Worm (Caenorhabditis elegans): Measurements from ENCODE around the gene grd-5.

Gene grd-5

DNA sequence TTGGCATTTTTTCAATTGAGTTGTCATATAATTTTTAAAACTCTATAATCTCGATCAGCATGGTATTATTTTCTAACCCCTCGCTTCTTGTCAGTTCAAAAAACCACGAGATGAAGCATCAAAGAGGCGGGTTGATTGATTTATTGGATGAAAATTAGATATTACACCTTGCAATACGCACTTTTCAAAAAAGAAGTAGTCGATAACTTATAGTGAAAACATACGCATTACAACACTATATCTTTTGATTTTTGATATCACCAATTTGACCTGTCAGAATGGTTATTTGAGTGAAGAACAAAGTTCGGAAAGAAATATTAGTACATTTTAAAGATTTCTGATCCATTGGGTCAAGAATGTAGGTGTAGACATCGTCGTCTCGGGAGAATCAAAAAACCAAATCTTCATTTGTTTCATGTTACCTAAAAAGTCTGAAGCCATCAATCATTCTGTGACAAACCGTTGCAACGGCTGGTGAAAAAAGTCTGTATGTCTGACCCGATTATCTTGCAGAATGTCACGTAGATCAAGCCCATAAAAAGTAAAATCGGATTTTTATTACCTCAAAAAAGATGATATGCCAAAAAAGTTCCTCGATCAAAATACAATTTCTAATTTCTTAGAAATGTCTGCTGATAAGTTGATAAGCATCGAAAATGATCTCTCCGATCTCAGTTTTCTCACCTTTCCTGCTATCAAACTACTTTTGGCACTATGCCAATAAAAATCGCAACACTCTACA lies 34.4 kb downstream of the grd-5 start:
- TF ChIP-seq mdl-1 (tag; optimal IDR thresholded peaks at IDR 0.05) = no peak
- peak; percentile 10 for TF ChIP-seq egl-27 (tag; optimal IDR thresholded peaks at IDR 0.05)
- TF ChIP-seq mab-5 (tag; optimal IDR thresholded peaks at IDR 0.05) = peak; percentile 57
- TF ChIP-seq zag-1 (tag; optimal IDR thresholded peaks at IDR 0.05) = no peak
- TF ChIP-seq ZK546.5 (tag; optimal IDR thresholded peaks at IDR 0.05) = no peak
- peak; percentile 61 for TF ChIP-seq sma-9 (GFP tag; optimal IDR thresholded peaks at IDR 0.05)
- TF ChIP-seq sma-9 (tag; optimal IDR thresholded peaks at IDR 0.05) = no peak
- TF ChIP-seq elt-3 (tag; optimal IDR thresholded peaks at IDR 0.05) = no peak
- TF ChIP-seq sma-3 (GFP tag; optimal IDR thresholded peaks at IDR 0.05) = peak; percentile 30
- no peak for TF ChIP-seq peb-1 (tag; optimal IDR thresholded peaks at IDR 0.05)
- peak; percentile 5 for TF ChIP-seq nhr-6 (tag; optimal IDR thresholded peaks at IDR 0.05)
- TF ChIP-seq nhr-23 (tag; optimal IDR thresholded peaks at IDR 0.05) = no peak
- no peak for TF ChIP-seq lin-11 (tag; optimal IDR thresholded peaks at IDR 0.05)
- no peak for TF ChIP-seq ceh-16 (tag; optimal IDR thresholded peaks at IDR 0.05)
- peak; percentile 54 for TF ChIP-seq fos-1 (tag; optimal IDR thresholded peaks at IDR 0.05)
- TF ChIP-seq unc-62 (GFP tag; optimal IDR thresholded peaks at IDR 0.05) = peak; percentile 25
- TF ChIP-seq nhr-129 (tag; optimal IDR thresholded peaks at IDR 0.05) = no peak
- TF ChIP-seq nhr-21 (tag; optimal IDR thresholded peaks at IDR 0.05) = peak; percentile 61
- TF ChIP-seq F13H6.1 (tag; optimal IDR thresholded peaks at IDR 0.05) = no peak
- peak; percentile 70 for TF ChIP-seq blmp-1 (tag; optimal IDR thresholded peaks at IDR 0.05; ENCODE audit: insufficient read depth)
- no peak for TF ChIP-seq C34F6.9 (tag; optimal IDR thresholded peaks at IDR 0.05)
- no peak for TF ChIP-seq nhr-12 (tag; optimal IDR thresholded peaks at IDR 0.05)
- TF ChIP-seq ztf-4 (tag; optimal IDR thresholded peaks at IDR 0.05) = no peak
- no peak for TF ChIP-seq crh-2 (tag; optimal IDR thresholded peaks at IDR 0.05)
- no peak for TF ChIP-seq nhr-77 (tag; optimal IDR thresholded peaks at IDR 0.05)
- TF ChIP-seq elt-1 (tag; optimal IDR thresholded peaks at IDR 0.05) = no peak
- TF ChIP-seq nhr-25 (tag; optimal IDR thresholded peaks at IDR 0.05) = peak; percentile 39
- TF ChIP-seq aly-2 (tag; optimal IDR thresholded peaks at IDR 0.05) = no peak

DNA sequence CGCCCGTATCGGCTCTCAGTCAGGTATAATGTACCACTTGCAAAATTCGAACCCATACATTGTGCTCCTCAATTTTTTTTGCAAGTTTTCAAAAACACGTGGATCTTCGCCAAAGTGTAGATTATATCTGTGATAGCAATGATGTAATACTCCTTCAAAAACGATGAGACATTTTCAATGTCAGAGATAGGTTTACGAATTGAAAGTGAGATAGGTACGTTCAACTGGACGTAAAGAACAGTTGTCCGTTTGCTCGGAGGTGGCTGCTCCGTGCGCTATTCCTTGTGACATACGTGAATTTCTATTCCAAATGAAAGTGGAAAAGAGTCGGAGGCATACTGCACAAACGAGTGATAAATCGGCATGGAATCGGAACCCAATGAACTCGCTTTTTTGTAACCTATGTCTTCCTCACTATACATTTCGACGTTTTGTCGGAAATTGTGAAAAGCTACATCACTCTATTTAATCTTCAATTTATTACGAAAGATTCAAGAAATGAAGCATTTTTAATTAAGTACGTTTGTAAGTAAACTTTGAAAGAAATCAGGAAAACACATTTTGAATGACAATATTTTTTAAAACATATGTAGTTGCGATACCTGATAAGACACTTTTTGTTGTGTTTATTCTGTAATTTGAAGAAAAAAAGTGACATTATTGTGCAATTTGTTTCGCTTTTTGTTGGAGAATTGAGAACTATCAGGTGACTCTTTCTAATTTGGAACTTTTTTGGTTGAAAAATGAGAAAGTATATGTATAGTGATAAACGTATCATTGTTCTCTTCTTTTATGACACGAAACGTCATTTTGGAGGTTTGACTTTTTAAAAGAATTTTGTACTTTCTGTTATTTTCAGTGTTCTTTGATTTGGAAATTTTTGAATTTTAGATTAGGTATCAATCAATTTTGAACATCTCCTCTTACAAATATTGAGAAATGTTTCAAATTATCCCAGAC lies 35.9 kb downstream of the grd-5 start:
- no peak for TF ChIP-seq nhr-25 (tag; optimal IDR thresholded peaks at IDR 0.05)
- no peak for TF ChIP-seq ztf-4 (tag; optimal IDR thresholded peaks at IDR 0.05)
- no peak for TF ChIP-seq sem-4 (tag; optimal IDR thresholded peaks at IDR 0.05)
- TF ChIP-seq crh-2 (tag; optimal IDR thresholded peaks at IDR 0.05) = no peak
- TF ChIP-seq nhr-6 (tag; optimal IDR thresholded peaks at IDR 0.05) = peak; percentile 46
- TF ChIP-seq unc-39 (tag; optimal IDR thresholded peaks at IDR 0.05) = no peak
- TF ChIP-seq nhr-10 (tag; optimal IDR thresholded peaks at IDR 0.05) = no peak
- peak; percentile 30 for TF ChIP-seq blmp-1 (tag; optimal IDR thresholded peaks at IDR 0.05; ENCODE audit: insufficient read depth)
- TF ChIP-seq nhr-129 (tag; optimal IDR thresholded peaks at IDR 0.05) = peak; percentile 81
- TF ChIP-seq alr-1 (tag; optimal IDR thresholded peaks at IDR 0.05) = no peak
- TF ChIP-seq snpc-4 (tag; optimal IDR thresholded peaks at IDR 0.05) = no peak
- TF ChIP-seq F13H6.1 (tag; optimal IDR thresholded peaks at IDR 0.05) = peak; percentile 51
- no peak for TF ChIP-seq mbf-1 (tag; optimal IDR thresholded peaks at IDR 0.05)
- TF ChIP-seq egl-27 (tag; optimal IDR thresholded peaks at IDR 0.05) = no peak
- TF ChIP-seq nhr-77 (tag; optimal IDR thresholded peaks at IDR 0.05) = no peak
- peak; percentile 28 for TF ChIP-seq fos-1 (tag; optimal IDR thresholded peaks at IDR 0.05)
- TF ChIP-seq aly-2 (tag; optimal IDR thresholded peaks at IDR 0.05) = no peak
- no peak for TF ChIP-seq ceh-16 (tag; optimal IDR thresholded peaks at IDR 0.05)
- peak; percentile 74 for TF ChIP-seq sma-9 (GFP tag; optimal IDR thresholded peaks at IDR 0.05)
- TF ChIP-seq sma-9 (tag; optimal IDR thresholded peaks at IDR 0.05) = no peak
- TF ChIP-seq unc-55 (GFP tag; optimal IDR thresholded peaks at IDR 0.05) = no peak
- no peak for TF ChIP-seq ztf-1 (GFP tag; conservative IDR thresholded peaks at IDR 0.05)
- TF ChIP-seq elt-1 (tag; optimal IDR thresholded peaks at IDR 0.05) = no peak
- no peak for TF ChIP-seq lin-11 (tag; optimal IDR thresholded peaks at IDR 0.05)

DNA sequence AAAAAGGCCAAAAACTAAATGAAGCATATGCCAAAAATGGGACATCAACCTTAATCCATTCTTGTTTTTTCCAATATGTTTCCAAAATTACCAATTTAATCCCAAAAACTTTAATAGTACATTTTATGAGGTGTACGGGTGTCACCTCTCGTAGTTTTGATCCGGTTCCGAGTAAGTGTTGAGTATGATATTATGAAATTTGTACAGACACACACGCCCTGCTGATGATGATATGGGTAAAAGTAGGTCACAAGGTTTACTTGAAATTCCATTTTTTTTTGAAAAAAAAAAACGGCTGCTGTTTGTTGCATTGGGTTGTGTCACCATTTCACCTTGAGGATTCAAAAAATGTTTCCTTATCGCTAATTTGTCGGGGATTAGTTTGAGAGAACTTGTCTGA lies 39.1 kb downstream of the grd-5 start:
- TF ChIP-seq nhr-25 (tag; optimal IDR thresholded peaks at IDR 0.05) = peak; percentile 8
- TF ChIP-seq peb-1 (tag; optimal IDR thresholded peaks at IDR 0.05) = no peak
- TF ChIP-seq nhr-11 (tag; optimal IDR thresholded peaks at IDR 0.05) = no peak
- no peak for TF ChIP-seq mab-5 (tag; optimal IDR thresholded peaks at IDR 0.05)
- no peak for TF ChIP-seq ceh-16 (tag; optimal IDR thresholded peaks at IDR 0.05)
- TF ChIP-seq crh-2 (tag; optimal IDR thresholded peaks at IDR 0.05) = no peak

Measured in whole organism, L2 larva.